Worm (Caenorhabditis elegans): ENCODE measurements around the gene T25E4.1.

The T25E4.1 gene

ce11 chrII:5577060-5577459 lies 1.1 kb upstream of the T25E4.1 start (continued):
- TF ChIP-seq nhr-42 (GFP tag; IDR thresholded peaks at IDR 0.05): 0 out of 2 replicates have a peak, but pooled peaks have one; percentile 44
- peak; percentile 73 for TF ChIP-seq pha-4 (GFP tag; IDR thresholded peaks at IDR 0.05)
- TF ChIP-seq pha-4 (tag; optimal IDR thresholded peaks at IDR 0.05): no peak
- TF ChIP-seq mep-1 (tag; optimal IDR thresholded peaks at IDR 0.05): no peak
- TF ChIP-seq dve-1 (tag; optimal IDR thresholded peaks at IDR 0.05; ENCODE audit: insufficient read depth): peak; percentile 65
- TF ChIP-seq sdz-12 (GFP tag; optimal IDR thresholded peaks at IDR 0.05): no peak
- no peak for TF ChIP-seq ceh-32 (tag; optimal IDR thresholded peaks at IDR 0.05; ENCODE audit: poor library complexity)
- no peak for TF ChIP-seq skn-1 (tag; optimal IDR thresholded peaks at IDR 0.05)
- no peak for TF ChIP-seq egl-27 (tag; optimal IDR thresholded peaks at IDR 0.05)
- TF ChIP-seq ceh-28 (tag; optimal IDR thresholded peaks at IDR 0.05): no peak
- no peak for TF ChIP-seq jun-1 (tag; optimal IDR thresholded peaks at IDR 0.05)
- TF ChIP-seq nhr-237 (tag; optimal IDR thresholded peaks at IDR 0.05): no peak
- TF ChIP-seq ctbp-1 (GFP tag; IDR thresholded peaks at IDR 0.05): peak; percentile 63; the same call in 1 of the 2 replicates
- TF ChIP-seq hlh-11 (tag; optimal IDR thresholded peaks at IDR 0.05): peak; percentile 46
- no peak for TF ChIP-seq ama-1 (optimal IDR thresholded peaks at IDR 0.05)
- TF ChIP-seq mxl-3 (GFP tag; optimal IDR thresholded peaks at IDR 0.05): peak; percentile 32
- TF ChIP-seq mdl-1 (tag; optimal IDR thresholded peaks at IDR 0.05): no peak
- no peak for TF ChIP-seq tag-97 (GFP tag; IDR thresholded peaks at IDR 0.05)
- no peak for TF ChIP-seq fos-1 (tag; optimal IDR thresholded peaks at IDR 0.05)
- no peak for TF ChIP-seq dpl-1 (GFP tag; optimal IDR thresholded peaks at IDR 0.05)
- TF ChIP-seq madf-9 (GFP tag; conservative IDR thresholded peaks at IDR 0.05): peak; percentile 55; the same call in 1 of the 2 replicates
- no peak for TF ChIP-seq ceh-62 (tag; optimal IDR thresholded peaks at IDR 0.05)
- TF ChIP-seq nhr-77 (tag; optimal IDR thresholded peaks at IDR 0.05): peak; percentile 19
- TF ChIP-seq mdt-29 (GFP tag; IDR thresholded peaks at IDR 0.05): no peak

ce11 chrII:5578714-5579113 lies 579 bp downstream of the T25E4.1 start:
- TF ChIP-seq set-16 (GFP tag; IDR thresholded peaks at IDR 0.05) (peak; percentile 83), daf-19 (GFP tag; conservative IDR thresholded peaks at IDR 0.05) (no peak)

- TF ChIP-seq daf-19 (GFP tag; conservative IDR thresholded peaks at IDR 0.05) (no peak), ZK546.5 (tag; optimal IDR thresholded peaks at IDR 0.05) (no peak), gei-8 (GFP tag; optimal IDR thresholded peaks at IDR 0.05) (no peak), dmd-9 (GFP tag; IDR thresholded peaks at IDR 0.05) (no peak), snpc-1.2 (GFP tag; IDR thresholded peaks at IDR 0.05) (no peak), ztf-7 (tag; optimal IDR thresholded peaks at IDR 0.05) (no peak), aha-1 (tag) (peak; percentile 76)
Measured at ce11 chrII:5579236-5579635, 1.1 kb downstream of the T25E4.1 start.

- TF ChIP-seq mes-2 (tag; optimal IDR thresholded peaks at IDR 0.05; ENCODE audit: poor library complexity, severe bottlenecking) (no peak), mep-1 (tag; optimal IDR thresholded peaks at IDR 0.05) (no peak), dmd-8 (GFP tag; IDR thresholded peaks at IDR 0.05) (no peak), hmg-1.1 (GFP tag; IDR thresholded peaks at IDR 0.05) (no peak), saeg-2 (GFP tag; IDR thresholded peaks at IDR 0.05) (no peak), attf-4 (tag; optimal IDR thresholded peaks at IDR 0.05) (no peak), spr-3 (GFP tag; optimal IDR thresholded peaks at IDR 0.05) (no peak), mxl-3 (GFP tag; optimal IDR thresholded peaks at IDR 0.05) (no peak), hlh-30 (tag; optimal IDR thresholded peaks at IDR 0.05; ENCODE audit: insufficient read depth) (no peak), daf-12 (tag; optimal IDR thresholded peaks at IDR 0.05) (no peak), ces-1 (GFP tag; optimal IDR thresholded peaks at IDR 0.05) (no peak), nhr-76 (tag; optimal IDR thresholded peaks at IDR 0.05) (no peak), madf-9 (GFP tag; conservative IDR thresholded peaks at IDR 0.05) (no peak), ceh-82 (tag; optimal IDR thresholded peaks at IDR 0.05) (no peak)
Measured at ce11 chrII:5582309-5582708, 4.2 kb downstream of the T25E4.1 start, which contains the start of gene T25E4.2. TSS of gene T25E4.2 (minus strand) at chrII:5582409.

Measured in whole organism, L4 larva.